Worm (Caenorhabditis elegans) whole organism, dauer: ENCODE data around the gene C01C10.2.

ENCODE experiments used
- unc-62 ChIP-seq: sonication (generic microtip); optimal IDR thresholded peaks from 2 replicates; lab custom pipeline; 2017; ENCODE audit warnings: missing biosample characterization, missing genetic modification reagents, missing genetic modification characterization

Gene C01C10.2

DNA sequence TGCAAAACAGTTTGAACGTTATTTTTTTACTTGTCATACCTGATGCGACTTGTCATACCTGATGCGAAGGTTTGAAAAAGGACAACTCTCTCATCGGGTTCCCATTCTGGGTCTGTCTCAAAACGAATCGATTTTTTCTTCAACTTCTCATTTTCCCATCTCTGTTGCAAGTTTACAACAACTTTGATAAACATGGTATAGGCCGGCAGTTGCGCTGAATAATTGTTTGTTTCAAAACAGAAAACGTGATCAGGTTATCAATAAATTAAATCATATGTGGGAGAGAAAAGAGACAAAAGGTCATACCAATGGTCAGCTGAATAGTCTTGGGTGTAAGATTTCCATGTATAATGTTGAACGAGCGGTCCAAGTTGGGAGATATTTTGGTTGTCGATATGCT is 1.0 kb downstream of the C01C10.2 start:
- TF ChIP-seq unc-62 (GFP tag; lab: Kevin White, UChicago), result no peak

DNA sequence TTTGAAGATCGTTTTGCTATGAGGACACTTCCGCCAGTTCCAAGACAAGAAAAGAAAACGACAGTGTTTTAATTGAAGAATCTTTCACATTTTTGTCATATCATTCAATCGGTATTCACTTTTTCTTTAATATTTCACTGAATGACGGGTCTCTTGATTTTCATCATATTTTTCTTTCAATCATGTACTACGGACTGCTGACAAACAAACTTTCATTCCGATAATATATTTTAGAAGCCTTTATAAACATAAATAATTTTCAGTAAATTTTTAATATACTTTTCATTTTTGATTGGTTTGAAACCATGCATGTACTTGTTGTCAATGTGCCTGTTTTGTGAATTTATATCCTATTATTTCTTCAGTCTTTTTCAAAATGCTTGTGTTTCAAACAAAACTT is 4.6 kb downstream of the C01C10.2 start, which contains the start of gene clc-5:
Gene clc-5, plus strand, starts transcription at position 301 of the 400 bp plus-strand sequence.
- TF ChIP-seq unc-62 (GFP tag; lab: Kevin White, UChicago), result no peak

DNA sequence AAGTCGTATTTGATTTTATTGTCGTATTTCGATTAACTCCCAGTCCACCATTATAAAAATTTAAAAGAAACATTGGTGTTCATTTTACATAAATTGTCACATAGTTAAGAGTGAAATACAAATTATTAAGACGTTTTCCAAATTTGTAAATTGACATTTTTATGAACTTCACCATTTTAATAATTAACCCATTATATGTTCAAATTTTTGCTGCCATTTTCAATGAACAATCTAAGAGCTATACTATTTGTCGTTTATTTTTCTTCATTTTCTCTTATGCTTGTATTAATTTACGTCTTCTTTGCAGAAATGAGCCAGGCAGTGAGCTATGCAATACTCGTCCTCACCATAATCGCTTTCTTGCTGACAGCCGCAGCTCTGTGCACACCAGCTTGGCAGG is 6.8 kb downstream of the C01C10.2 start, which contains the start of gene clc-2:
Gene clc-2, plus strand, starts transcription at position 301 of the 400 bp plus-strand sequence.
- no peak for TF ChIP-seq unc-62 (GFP tag; lab: Kevin White, UChicago)

DNA sequence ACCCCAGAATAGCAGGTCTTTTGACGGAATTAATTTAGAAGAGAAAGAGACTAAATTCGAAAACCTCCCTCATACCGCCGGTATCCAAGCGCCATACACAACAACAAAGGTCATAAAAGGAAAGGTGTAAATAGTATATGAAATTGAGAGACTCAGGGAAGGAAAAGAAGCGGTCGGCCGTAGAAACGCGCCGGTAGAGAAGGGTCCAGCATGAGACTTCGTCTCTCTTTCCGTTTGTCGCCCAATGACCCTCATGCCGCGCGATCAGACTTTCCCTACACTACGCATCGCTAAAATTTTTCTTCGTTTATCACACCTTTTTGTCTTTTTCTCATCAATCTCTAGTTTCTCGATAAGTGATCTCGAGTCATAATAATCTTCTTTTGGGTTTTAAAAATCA is 7.4 kb downstream of the C01C10.2 start:
- no peak for TF ChIP-seq unc-62 (GFP tag; lab: Kevin White, UChicago)

DNA sequence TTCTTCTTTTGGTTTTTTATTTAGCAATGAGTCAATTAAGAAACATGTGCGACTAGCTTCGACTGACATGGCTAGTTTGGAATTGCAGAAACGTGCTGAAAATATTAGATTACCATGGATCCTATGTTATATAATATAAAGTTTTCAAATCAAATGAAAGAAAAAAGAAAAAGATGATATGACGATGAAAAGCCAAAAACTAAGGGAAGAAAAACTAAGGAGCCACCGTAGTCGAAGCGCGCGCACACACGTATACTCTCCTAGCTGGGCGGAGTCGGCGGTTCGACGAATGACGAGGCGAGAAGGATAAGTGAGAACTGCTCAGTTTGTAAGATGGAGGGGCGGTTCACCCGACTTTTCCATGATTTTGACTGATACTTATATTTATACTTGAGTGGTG is 13.1 kb downstream of the C01C10.2 start, which contains the start of gene mnm-2:
Gene mnm-2, minus strand, starts transcription at position 101 of the 400 bp plus-strand sequence.
- TF ChIP-seq unc-62 (GFP tag; lab: Kevin White, UChicago), result no peak

DNA sequence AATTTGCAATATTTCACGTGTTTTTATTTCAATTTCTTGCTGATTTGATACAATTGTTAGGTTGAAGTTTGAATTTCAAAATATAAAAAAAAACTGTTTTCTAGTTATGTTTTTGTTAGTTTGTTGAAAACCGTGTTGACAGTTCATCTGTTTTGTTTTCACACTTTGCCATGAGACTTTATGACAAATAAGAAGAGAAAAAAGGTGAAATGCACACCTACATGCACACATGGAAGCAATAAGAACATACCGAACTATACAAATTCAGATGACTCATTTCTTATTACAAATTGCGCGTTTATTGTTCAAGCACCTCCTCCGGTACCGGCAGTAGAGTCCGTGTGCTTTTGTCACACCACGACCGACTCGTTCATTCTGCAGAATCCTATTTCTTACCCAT is 17.3 kb downstream of the C01C10.2 start, which contains the start of gene C10A4.9:
Gene C10A4.9, plus strand, starts transcription at position 301 of the 400 bp plus-strand sequence.
- no peak for TF ChIP-seq unc-62 (GFP tag; lab: Kevin White, UChicago)

DNA sequence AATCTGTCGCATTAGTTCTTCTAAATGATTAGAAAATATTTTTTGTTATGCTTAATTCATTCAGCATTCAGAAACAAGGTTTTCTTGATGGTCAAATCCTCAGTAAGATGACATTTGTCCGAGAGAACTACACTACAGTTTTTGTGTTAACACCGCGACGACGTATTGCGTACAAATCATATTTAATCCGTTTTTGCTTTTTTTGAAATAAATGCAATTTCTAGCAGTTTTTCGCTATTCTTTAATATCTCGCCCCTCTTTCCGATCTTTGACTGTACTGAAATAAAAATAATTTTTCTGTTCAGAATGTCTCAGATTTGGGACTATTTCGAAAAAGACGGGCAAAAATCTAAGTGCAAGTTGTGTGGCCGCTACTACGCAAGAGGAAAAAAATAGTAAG is 21.8 kb downstream of the C01C10.2 start, which contains the start of gene C10A4.1:
Gene C10A4.1, plus strand, starts transcription at position 301 of the 400 bp plus-strand sequence.
- TF ChIP-seq unc-62 (GFP tag; lab: Kevin White, UChicago), result no peak

DNA sequence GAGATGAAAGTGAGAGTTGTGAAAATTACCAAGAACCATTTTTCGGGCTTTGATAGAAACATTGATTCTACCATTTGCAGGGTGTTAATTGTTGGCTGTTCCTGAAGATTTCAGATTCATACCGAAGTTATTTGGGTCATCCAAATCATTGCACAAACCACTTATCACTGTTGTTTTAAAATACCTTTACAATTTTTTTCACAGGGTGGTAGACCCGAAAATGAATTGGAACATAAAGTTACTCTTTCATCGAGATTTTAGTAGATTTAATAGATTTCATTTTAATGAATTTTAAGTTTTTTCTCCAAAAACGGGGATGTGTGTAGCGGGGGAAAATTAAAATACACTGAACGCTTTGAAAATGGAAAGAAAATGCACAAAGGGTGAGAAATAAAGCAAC is 22.5 kb downstream of the C01C10.2 start, which contains the start of gene C10A4.7:
Gene C10A4.7, minus strand, starts transcription at position 101 of the 400 bp plus-strand sequence.
- TF ChIP-seq unc-62 (GFP tag; lab: Kevin White, UChicago), result no peak

DNA sequence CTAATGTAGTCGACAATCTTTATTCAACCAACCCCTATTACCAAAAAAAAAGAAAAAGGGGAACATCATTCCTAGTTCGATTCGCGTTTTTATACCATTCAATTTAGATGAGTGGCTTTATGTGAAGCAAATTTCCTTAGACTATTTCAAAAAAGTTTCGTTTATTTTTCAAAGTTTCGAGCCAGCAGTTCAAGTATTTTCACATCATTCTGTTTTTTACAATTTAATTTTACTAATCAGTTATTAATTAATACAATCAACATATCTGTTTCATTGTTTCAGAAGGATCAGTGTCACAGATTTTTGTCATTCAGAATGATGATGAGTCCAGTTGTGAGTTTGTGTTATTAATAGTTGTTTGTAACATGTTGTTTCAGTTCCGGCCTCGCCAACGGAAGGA is 28.0 kb downstream of the C01C10.2 start, which contains the start of gene C10A4.2:
Gene C10A4.2, plus strand, starts transcription at position 301 of the 400 bp plus-strand sequence.
- TF ChIP-seq unc-62 (GFP tag; lab: Kevin White, UChicago), result no peak

DNA sequence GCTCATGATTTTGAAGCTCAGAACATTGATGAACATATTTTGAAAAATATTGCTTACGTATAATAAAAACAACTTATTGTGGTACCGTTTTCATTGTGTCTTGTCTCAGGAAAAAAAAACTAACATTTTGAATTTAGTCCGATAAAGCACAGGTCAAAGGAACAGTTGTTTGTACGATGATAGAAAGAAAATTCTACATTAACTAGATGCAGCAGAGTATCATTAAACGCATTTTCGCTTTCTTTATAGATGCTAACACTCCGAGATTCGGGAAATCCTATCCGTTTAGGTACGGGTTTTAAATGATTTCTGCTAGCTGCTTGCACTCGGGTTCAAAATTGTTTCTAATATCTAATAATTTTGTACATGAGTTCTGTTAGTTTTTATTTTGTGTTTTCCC is 28.9 kb downstream of the C01C10.2 start:
- no peak for TF ChIP-seq unc-62 (GFP tag; lab: Kevin White, UChicago)

DNA sequence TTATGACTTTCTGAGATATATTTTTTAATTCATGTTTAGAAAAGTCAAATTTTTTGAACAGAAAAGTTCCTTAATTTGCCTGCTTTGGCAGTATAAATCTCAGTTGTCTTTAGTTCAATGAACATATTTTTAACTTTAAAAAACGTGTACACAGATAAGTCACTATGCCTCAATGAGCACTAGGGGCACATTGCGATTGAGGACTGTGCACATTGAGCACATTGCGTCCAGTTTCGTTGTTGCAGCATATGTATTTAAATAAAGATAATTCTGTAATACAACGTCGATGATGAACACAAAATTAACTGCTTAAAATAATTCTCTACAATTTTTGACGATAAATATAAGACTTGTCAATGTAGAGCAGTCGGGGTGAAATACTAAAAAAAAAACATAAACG is 30.2 kb downstream of the C01C10.2 start:
- TF ChIP-seq unc-62 (GFP tag; lab: Kevin White, UChicago), result no peak

DNA sequence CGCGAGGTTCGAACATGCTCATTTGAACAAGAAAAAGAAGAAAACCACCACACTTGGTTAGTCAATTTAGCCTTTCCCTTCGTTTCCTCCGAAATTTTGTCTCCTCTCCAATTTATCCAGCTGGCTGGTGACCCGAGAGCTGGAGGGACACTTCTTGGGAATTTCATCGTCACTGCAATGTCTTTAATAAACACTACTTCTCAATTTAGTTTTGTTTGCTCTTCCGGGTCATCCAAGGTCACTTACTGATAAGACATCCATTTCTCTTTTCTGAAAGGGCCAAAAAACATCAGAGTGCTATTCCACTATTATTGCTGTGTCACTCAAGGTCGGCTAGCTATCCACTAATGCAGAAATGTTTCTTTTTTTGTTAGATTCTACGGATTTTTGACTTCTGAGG is 32.5 kb downstream of the C01C10.2 start, which contains the start of gene C10A4.3:
Gene C10A4.3, plus strand, starts transcription at position 301 of the 400 bp plus-strand sequence.
- no peak for TF ChIP-seq unc-62 (GFP tag; lab: Kevin White, UChicago)

DNA sequence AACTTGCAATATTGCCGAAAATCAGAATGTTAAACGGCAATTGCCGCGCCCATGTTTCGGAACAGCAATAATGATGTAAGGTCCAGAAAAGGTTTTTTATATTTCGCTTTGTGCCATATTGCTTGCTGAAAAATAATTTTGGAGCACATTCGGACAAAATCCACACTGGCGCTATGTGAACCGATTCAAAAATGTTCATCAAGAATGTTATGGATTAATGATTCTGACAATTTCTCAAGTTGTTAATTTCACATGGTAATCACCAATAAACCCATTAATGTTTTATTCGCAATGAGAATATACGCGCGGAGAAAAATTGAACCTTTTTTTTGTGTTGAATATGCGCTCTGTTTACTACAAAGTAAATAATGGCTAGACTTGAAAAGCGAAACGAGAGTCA is 33.4 kb downstream of the C01C10.2 start:
- TF ChIP-seq unc-62 (GFP tag; lab: Kevin White, UChicago), result no peak

DNA sequence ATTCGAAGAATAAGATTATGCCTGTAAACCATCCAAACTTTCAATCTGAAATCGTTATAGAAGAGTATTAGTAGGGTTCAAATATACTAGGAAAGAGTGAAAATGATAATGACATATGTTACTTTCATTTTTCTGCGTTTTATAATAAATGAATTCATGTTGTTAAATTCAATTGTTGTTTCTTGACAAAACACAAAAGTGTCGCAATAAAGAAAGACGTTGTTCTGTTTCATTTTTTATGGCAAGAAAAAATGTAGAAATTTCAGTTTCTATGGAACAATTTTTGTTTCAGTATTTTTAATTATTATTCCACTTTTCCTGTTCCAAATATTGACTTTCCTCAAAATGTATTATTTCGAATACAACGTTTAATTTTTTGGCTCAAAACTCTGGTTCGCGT is 37.1 kb downstream of the C01C10.2 start, which contains the start of gene C10A4.4:
Gene C10A4.4, plus strand, starts transcription at position 301 of the 400 bp plus-strand sequence.
- no peak for TF ChIP-seq unc-62 (GFP tag; lab: Kevin White, UChicago)

DNA sequence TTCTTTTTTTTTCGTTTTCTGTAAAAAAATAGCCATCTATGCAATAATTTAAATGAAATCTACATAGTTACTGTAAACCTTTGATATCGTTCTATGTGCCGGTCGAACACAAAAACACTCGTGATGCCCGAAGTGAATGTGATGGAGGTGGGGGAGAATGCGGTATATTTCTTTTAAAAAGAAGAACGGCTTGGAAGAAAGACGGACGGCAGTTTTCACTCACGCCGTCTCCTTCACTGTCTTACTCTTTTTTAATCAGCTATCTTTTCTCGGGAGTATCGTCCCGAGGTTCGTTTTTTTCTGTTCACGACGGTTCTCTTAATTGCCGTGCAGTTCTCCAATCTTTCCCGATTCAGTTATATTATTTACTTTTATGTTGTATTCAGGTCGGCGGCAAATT is 39.3 kb downstream of the C01C10.2 start, which contains the start of gene C10A4.10:
Gene C10A4.10, plus strand, starts transcription at position 301 of the 400 bp plus-strand sequence.
- TF ChIP-seq unc-62 (GFP tag; lab: Kevin White, UChicago), result no peak

DNA sequence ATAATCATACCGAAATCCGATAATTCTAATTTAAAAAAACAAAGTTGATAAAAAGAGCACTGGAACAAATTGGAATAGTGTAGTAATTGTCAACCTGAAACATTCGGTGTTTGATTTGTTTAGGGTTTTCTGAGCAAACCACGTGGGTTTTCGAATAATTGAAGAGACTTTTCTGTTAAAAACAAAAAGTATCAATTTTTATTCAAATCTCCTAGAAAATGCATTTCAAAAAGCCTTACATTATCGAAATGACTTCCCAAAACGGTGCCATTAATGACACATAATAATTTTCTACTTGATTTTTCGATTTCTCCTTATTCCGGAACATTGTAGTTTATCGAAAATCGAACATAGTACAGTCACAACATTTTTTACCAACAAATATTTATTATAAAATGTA is 40.0 kb downstream of the C01C10.2 start, which contains the start of gene C10A4.13:
Gene C10A4.13, minus strand, starts transcription at position 101 of the 400 bp plus-strand sequence.
- no peak for TF ChIP-seq unc-62 (GFP tag; lab: Kevin White, UChicago)

DNA sequence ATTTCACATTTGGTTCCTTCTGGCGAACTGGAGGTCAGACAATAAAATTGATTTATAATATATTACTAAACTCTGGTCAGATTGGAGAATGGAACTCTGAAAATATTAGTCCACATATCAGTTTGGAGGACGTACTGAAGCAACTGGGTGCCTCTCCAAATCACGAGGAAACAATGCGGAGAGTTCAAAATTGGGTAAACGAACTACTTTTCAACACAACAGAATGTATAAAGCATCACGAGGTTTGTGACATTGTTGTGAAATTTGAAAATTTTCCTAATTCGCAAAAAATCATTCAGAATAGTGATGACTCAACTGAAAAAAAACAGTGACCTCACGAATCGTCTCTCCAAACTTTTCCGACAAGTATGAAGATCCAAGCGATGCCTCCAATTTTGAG is 44.8 kb downstream of the C01C10.2 start, which contains the start of gene gad-2:
Gene gad-2, plus strand, starts transcription at position 301 of the 400 bp plus-strand sequence.
- no peak for TF ChIP-seq unc-62 (GFP tag; lab: Kevin White, UChicago)
